Fruit fly (Drosophila melanogaster) whole organism, embryonic: ENCODE data around the gene Npc2a.

Experiments used
- BtbVII ChIP-seq: fragments of 200-800 bp; sonication (Bioruptor generic); optimal IDR thresholded peaks from 3 replicates; lab custom pipeline; 2017; ENCODE audit warnings: missing biosample characterization, mild to moderate bottlenecking, missing genetic modification characterization
- CG10147 ChIP-seq: fragments of 200-800 bp; sonication (Bioruptor generic); optimal IDR thresholded peaks from 2 replicates; lab custom pipeline; 2019; ENCODE audit warnings: missing biosample characterization, mild to moderate bottlenecking, missing genetic modification characterization, moderate library complexity
- CG10565 ChIP-seq: fragments of 200-800 bp; sonication (Bioruptor generic); optimal IDR thresholded peaks from 3 replicates; lab custom pipeline; 2016; ENCODE audit warnings: missing biosample characterization, mild to moderate bottlenecking, missing genetic modification characterization
- CG11398 ChIP-seq: fragments of 200-800 bp; sonication (Bioruptor generic); optimal IDR thresholded peaks from 2 replicates; lab custom pipeline; 2016; ENCODE audit warnings: missing biosample characterization, missing genetic modification characterization
- CG11456 ChIP-seq: fragments of 200-800 bp; sonication (Bioruptor generic); IDR thresholded peaks from 3 replicates; pipeline ENCODE4 v1.3.6; 2022; ENCODE audit warnings: missing biosample characterization, missing genetic modification characterization
- CG1603 ChIP-seq: fragments of 200-800 bp; sonication (Bioruptor generic); optimal IDR thresholded peaks from 2 replicates; lab custom pipeline; 2019; ENCODE audit warnings: missing biosample characterization, mild to moderate bottlenecking, missing genetic modification characterization, moderate library complexity
- CG16813 ChIP-seq: fragments of 200-800 bp; sonication (Bioruptor generic); IDR thresholded peaks from 3 replicates; pipeline ENCODE4 v1.3.6; 2022; ENCODE audit warnings: missing biosample characterization, missing genetic modification characterization; ENCODE audit not compliant: partially characterized antibody
- CG2120 ChIP-seq: fragments of 200-800 bp; sonication (Bioruptor generic); optimal IDR thresholded peaks from 3 replicates; lab custom pipeline; 2016; ENCODE audit warnings: missing biosample characterization, missing genetic modification characterization
- CG31224 ChIP-seq: fragments of 200-800 bp; sonication (Bioruptor generic); IDR thresholded peaks from 2 replicates; pipeline ENCODE4 v1.3.6; 2022; ENCODE audit warnings: missing biosample characterization, missing genetic modification characterization
- CG31441 ChIP-seq: fragments of 200-800 bp; sonication (Bioruptor generic); IDR thresholded peaks from 2 replicates; pipeline ENCODE4 v1.3.6; 2022; ENCODE audit warnings: missing biosample characterization, missing genetic modification characterization
- CG32532 ChIP-seq: fragments of 200-800 bp; sonication (Bioruptor generic); IDR thresholded peaks from 2 replicates; pipeline ENCODE4 v1.3.6; 2022; ENCODE audit warnings: missing biosample characterization, missing genetic modification characterization
- CG8924 ChIP-seq: fragments of 200-800 bp; optimal IDR thresholded peaks from 3 replicates; lab custom pipeline; 2019; ENCODE audit warnings: missing biosample characterization, mild to moderate bottlenecking, missing genetic modification characterization, moderate library complexity
- CG9609 ChIP-seq: fragments of 200-800 bp; sonication (Bioruptor generic); optimal IDR thresholded peaks from 3 replicates; lab custom pipeline; 2016; ENCODE audit warnings: missing biosample characterization, missing genetic modification characterization
- CrebB ChIP-seq: fragments of 200-800 bp; sonication (Bioruptor generic); optimal IDR thresholded peaks from 3 replicates; lab custom pipeline; 2018; ENCODE audit warnings: missing biosample characterization, mild to moderate bottlenecking, missing genetic modification characterization
- Dip3 ChIP-seq: fragments of 200-800 bp; sonication (Bioruptor generic); optimal IDR thresholded peaks from 3 replicates; lab custom pipeline; 2016; ENCODE audit warnings: missing biosample characterization, missing genetic modification characterization
- Drgx ChIP-seq: fragments of 200-800 bp; sonication (Bioruptor generic); IDR thresholded peaks from 2 replicates; pipeline ENCODE4 v1.3.6; 2022; ENCODE audit warnings: missing biosample characterization, missing genetic modification characterization
- ERR ChIP-seq: fragments of 200-800 bp; sonication (Bioruptor generic); optimal IDR thresholded peaks from 2 replicates; lab custom pipeline; 2016; ENCODE audit warnings: missing biosample characterization, missing genetic modification characterization
- H15 ChIP-seq: fragments of 200-800 bp; sonication (Bioruptor generic); IDR thresholded peaks from 3 replicates; pipeline ENCODE4 v1.3.6; 2022; ENCODE audit warnings: missing biosample characterization, missing genetic modification characterization
- HHEX ChIP-seq: fragments of 200-800 bp; sonication (Bioruptor generic); optimal IDR thresholded peaks from 3 replicates; lab custom pipeline; 2017; ENCODE audit warnings: missing biosample characterization, mild to moderate bottlenecking, missing genetic modification characterization, missing genetic modification reagents
- HmgZ ChIP-seq: fragments of 200-800 bp; sonication (Bioruptor generic); optimal IDR thresholded peaks from 2 replicates; lab custom pipeline; 2018; ENCODE audit warnings: missing biosample characterization, mild to moderate bottlenecking, missing genetic modification characterization
- Kr ChIP-seq: fragments of 200-800 bp; sonication (Bioruptor generic); optimal IDR thresholded peaks from 2 replicates; lab custom pipeline; 2017; ENCODE audit warnings: missing biosample characterization, mild to moderate bottlenecking, missing genetic modification characterization
- Pdp1 ChIP-seq, 2 experiments: fragments of 200-800 bp; sonication (Bioruptor generic); optimal IDR thresholded peaks; 3 replicates each; lab custom pipeline; 2016; ENCODE audit warnings: missing biosample characterization in 2 of 2, missing genetic modification characterization in 2 of 2, mild to moderate bottlenecking in 1 of 2, moderate library complexity in 1 of 2
- Ptx1 ChIP-seq: fragments of 200-800 bp; sonication (Bioruptor generic); IDR thresholded peaks from 2 replicates; pipeline ENCODE4 v1.3.6; 2022; ENCODE audit warnings: missing biosample characterization, missing genetic modification characterization
- ac ChIP-seq: fragments of 200-800 bp; sonication (Bioruptor generic); optimal IDR thresholded peaks from 3 replicates; lab custom pipeline; 2017; ENCODE audit warnings: missing biosample characterization, mild to moderate bottlenecking, missing genetic modification characterization
- bigmax ChIP-seq: fragments of 200-800 bp; sonication (Bioruptor generic); optimal IDR thresholded peaks from 2 replicates; lab custom pipeline; 2018; ENCODE audit warnings: missing biosample characterization, mild to moderate bottlenecking, missing genetic modification characterization
- corto ChIP-seq: fragments of 200-800 bp; sonication (Bioruptor generic); optimal IDR thresholded peaks from 2 replicates; lab custom pipeline; 2016; ENCODE audit warnings: missing biosample characterization, mild to moderate bottlenecking, missing genetic modification characterization, moderate library complexity
- crp ChIP-seq, 2 experiments: fragments of 200-800 bp; sonication (Bioruptor generic); optimal IDR thresholded peaks; 2 replicates in 1 of 2; 3 replicates in 1 of 2; lab custom pipeline; 2017; ENCODE audit warnings: missing biosample characterization in 2 of 2, missing genetic modification characterization in 2 of 2, mild to moderate bottlenecking in 1 of 2, moderate library complexity in 1 of 2
- dmrt99B ChIP-seq: fragments of 200-800 bp; sonication (Bioruptor generic); optimal IDR thresholded peaks from 2 replicates; lab custom pipeline; 2018; ENCODE audit warnings: missing biosample characterization, mild to moderate bottlenecking, missing genetic modification characterization, moderate library complexity
- eve ChIP-seq, 2 experiments: fragments of >200 bp; optimal IDR thresholded peaks; 2 replicates each; lab custom pipeline; 2017; ENCODE audit warnings: missing biosample characterization in 2 of 2, missing genetic modification characterization in 2 of 2
- fd64A ChIP-seq: fragments of 200-800 bp; sonication (Bioruptor generic); optimal IDR thresholded peaks from 3 replicates; lab custom pipeline; 2018; ENCODE audit warnings: missing biosample characterization, mild to moderate bottlenecking, missing genetic modification characterization
- gem ChIP-seq: fragments of 200-800 bp; sonication (Bioruptor generic); optimal IDR thresholded peaks from 2 replicates; lab custom pipeline; 2019; ENCODE audit warnings: missing biosample characterization, mild to moderate bottlenecking, missing genetic modification characterization, moderate library complexity
- lab ChIP-seq: fragments of 200-800 bp; sonication (Bioruptor generic); optimal IDR thresholded peaks from 3 replicates; lab custom pipeline; 2017; ENCODE audit warnings: missing biosample characterization, missing genetic modification characterization, mild to moderate bottlenecking, moderate library complexity, missing genetic modification reagents
- luna ChIP-seq: fragments of 200-800 bp; sonication (Bioruptor generic); optimal IDR thresholded peaks from 2 replicates; lab custom pipeline; 2016; ENCODE audit warnings: missing biosample characterization, missing genetic modification characterization
- mam ChIP-seq: fragments of 200-800 bp; sonication (Bioruptor generic); optimal IDR thresholded peaks from 3 replicates; lab custom pipeline; 2016; ENCODE audit warnings: missing biosample characterization, missing genetic modification characterization
- run ChIP-seq: fragments of 200-800 bp; sonication (Bioruptor generic); optimal IDR thresholded peaks from 3 replicates; lab custom pipeline; 2018; ENCODE audit warnings: missing biosample characterization, mild to moderate bottlenecking, missing genetic modification characterization
- sens-2 ChIP-seq: fragments of 200-800 bp; sonication (Bioruptor generic); IDR thresholded peaks from 2 replicates; pipeline ENCODE4 v1.3.6; 2022; ENCODE audit warnings: missing biosample characterization, missing genetic modification characterization
- sisA ChIP-seq: fragments of 200-800 bp; sonication (Bioruptor generic); IDR thresholded peaks from 2 replicates; pipeline ENCODE4 v1.3.6; 2022; ENCODE audit warnings: missing biosample characterization, missing genetic modification characterization
- slou ChIP-seq: fragments of 200-800 bp; sonication (Bioruptor generic); optimal IDR thresholded peaks from 3 replicates; lab custom pipeline; 2016; ENCODE audit warnings: missing biosample characterization, missing genetic modification characterization
- stc ChIP-seq: fragments of 200-800 bp; sonication (Bioruptor generic); IDR thresholded peaks from 2 replicates; pipeline ENCODE4 v1.3.6; 2022; ENCODE audit warnings: missing biosample characterization, missing genetic modification characterization
- tio ChIP-seq: fragments of 200-800 bp; sonication (Bioruptor generic); optimal IDR thresholded peaks from 2 replicates; lab custom pipeline; 2017; ENCODE audit warnings: missing biosample characterization, missing genetic modification characterization, inconsistent platforms
- tup ChIP-seq: fragments of 200-800 bp; sonication (Bioruptor generic); optimal IDR thresholded peaks from 2 replicates; lab custom pipeline; 2016; ENCODE audit warnings: missing biosample characterization, mild to moderate bottlenecking, missing genetic modification characterization, moderate library complexity

Npc2a gene

DNA sequence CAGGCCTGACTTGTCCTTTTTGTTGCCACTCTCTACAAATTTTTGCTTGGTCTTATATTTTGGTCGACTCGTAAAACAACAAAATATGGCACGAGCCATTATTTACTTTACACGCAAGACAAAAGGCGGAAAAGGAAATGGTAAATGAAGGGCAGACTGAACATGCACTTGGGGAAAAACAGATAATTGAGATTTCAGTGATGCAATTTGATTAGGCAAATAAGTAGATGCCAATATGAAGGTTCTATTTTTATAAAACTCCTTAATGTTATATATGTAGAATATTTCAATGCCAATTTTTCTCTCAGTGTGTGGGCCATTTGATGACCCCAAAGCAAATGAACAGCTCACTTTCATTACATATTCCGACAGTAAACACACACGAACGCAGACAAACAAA is 27.1 kb downstream of the Npc2a start (continued):
- TF ChIP-seq tio (GFP tag; lab: Kevin White, UChicago), result peak; percentile 2
- no peak for TF ChIP-seq mam (GFP tag; lab: Kevin White, UChicago)
- TF ChIP-seq corto (GFP tag; lab: Kevin White, UChicago), result no peak
- TF ChIP-seq fd64A (GFP tag; lab: Kevin White, UChicago), result no peak
- TF ChIP-seq dmrt99B (tag; lab: Kevin White, UChicago), result peak; percentile 21
- peak in 1 of 2 experiments; percentile 41 for TF ChIP-seq eve (GFP tag; optimal IDR thresholded peaks at IDR 0.05; lab: Kevin White, UChicago)
- no peak for TF ChIP-seq Pdp1 (GFP tag; optimal IDR thresholded peaks at IDR 0.05; lab: Kevin White, UChicago)
- TF ChIP-seq CrebB (tag; lab: Kevin White, UChicago), result no peak
- TF ChIP-seq CG31224 (GFP tag; lab: Robert Waterston, UW), result no peak
- TF ChIP-seq BtbVII (GFP tag; lab: Kevin White, UChicago), result peak; percentile 10
- no peak for TF ChIP-seq luna (GFP tag; lab: Kevin White, UChicago)
- TF ChIP-seq Ptx1 (GFP tag; lab: Robert Waterston, UW), result peak; percentile 38; the same call in 1 of the 2 replicates
- TF ChIP-seq Dip3, result peak; percentile 26
- TF ChIP-seq ERR (GFP tag; lab: Kevin White, UChicago), result no peak
- TF ChIP-seq ac, result no peak
- TF ChIP-seq CG31441 (GFP tag; lab: Robert Waterston, UW), result 0 out of 2 replicates have a peak, but pooled peaks have one; percentile 8
- TF ChIP-seq CG2120 (GFP tag; lab: Kevin White, UChicago), result peak; percentile 55
- TF ChIP-seq Drgx, result no peak
- no peak for TF ChIP-seq CG10565
- TF ChIP-seq stc (GFP tag; lab: Robert Waterston, UW), result 0 out of 2 replicates have a peak, but pooled peaks have one; percentile 29
- TF ChIP-seq sisA (GFP tag; lab: Robert Waterston, UW), result no peak
- peak; percentile 13 for TF ChIP-seq CG8924
- no peak for TF ChIP-seq Kr (GFP tag; lab: Kevin White, UChicago)
- TF ChIP-seq sens-2, result no peak
- TF ChIP-seq CG11456 (GFP tag; lab: Robert Waterston, UW), result 0 out of 3 replicates have a peak, but pooled peaks have one; percentile 17
- peak; percentile 48 for TF ChIP-seq lab (GFP tag; lab: Kevin White, UChicago)
- peak; percentile 11 for TF ChIP-seq CG10147 (GFP tag; lab: Kevin White, UChicago)
- TF ChIP-seq CG16813 (GFP tag; lab: Robert Waterston, UW), result no peak
- no peak for TF ChIP-seq CG11398 (GFP tag; lab: Kevin White, UChicago)
- TF ChIP-seq bigmax (GFP tag; lab: Kevin White, UChicago), result no peak
- TF ChIP-seq CG32532, result 0 out of 2 replicates have a peak, but pooled peaks have one; percentile 8
- peak; percentile 46 for TF ChIP-seq gem (tag; lab: Kevin White, UChicago)
- TF ChIP-seq CG1603 (tag; lab: Kevin White, UChicago), result no peak
- no peak for TF ChIP-seq H15
- no peak for TF ChIP-seq crp (GFP tag; optimal IDR thresholded peaks at IDR 0.05; lab: Kevin White, UChicago)
- no peak for TF ChIP-seq CG9609 (GFP tag; lab: Kevin White, UChicago)
- no peak for TF ChIP-seq run (tag; lab: Kevin White, UChicago)

- TF ChIP-seq HmgZ (tag; lab: Kevin White, UChicago) (no peak), HHEX (GFP tag; lab: Kevin White, UChicago) (no peak), tup (no peak), slou (GFP tag; lab: Kevin White, UChicago) (no peak)
- TF ChIP-seq, all 482 proteins: peak for 0
Observed at dm6 chr2L:2022823-2023222, 34.7 kb downstream of the Npc2a start.
